Worm (Caenorhabditis elegans) whole organism, young adult: ENCODE results near the gene C14A4.12.

Source experiments
- B0019.2 ChIP-seq: fragments of 200-800 bp; sonication (Bioruptor generic); conservative IDR thresholded peaks from 2 replicates; pipeline ENCODE4 v1.3.6; 2022; ENCODE audit warnings: missing genetic modification reagents, missing genetic modification characterization, missing compliant biosample characterization
- B0035.1 ChIP-seq: sonication (generic microtip); optimal IDR thresholded peaks from 2 replicates; lab custom pipeline; 2016; ENCODE audit warnings: missing genetic modification characterization, mild to moderate bottlenecking, missing compliant biosample characterization, missing genotype, missing genetic modification reagents
- C06A6.2 ChIP-seq: fragments of 200-800 bp; sonication (Bioruptor generic); conservative IDR thresholded peaks from 2 replicates; pipeline ENCODE4 v1.3.6; 2022; ENCODE audit warnings: missing genetic modification characterization, missing compliant biosample characterization
- F23B12.7 ChIP-seq: sonication (generic microtip); optimal IDR thresholded peaks from 2 replicates; lab custom pipeline; 2017; ENCODE audit warnings: missing genetic modification characterization, mild to moderate bottlenecking, missing compliant biosample characterization, antibody characterized with exemption, moderate library complexity; ENCODE audit not compliant: insufficient read depth
- F52B5.7 ChIP-seq: sonication (generic microtip); optimal IDR thresholded peaks from 2 replicates; lab custom pipeline; 2016; ENCODE audit warnings: mild to moderate bottlenecking, missing genetic modification characterization, missing compliant biosample characterization
- F57C9.4 ChIP-seq: sonication (generic microtip); optimal IDR thresholded peaks from 2 replicates; lab custom pipeline; 2017; ENCODE audit warnings: mild to moderate bottlenecking, missing genetic modification characterization, missing compliant biosample characterization
- K12H6.12 ChIP-seq: fragments of 200-800 bp; sonication (Bioruptor generic); optimal IDR thresholded peaks from 2 replicates; lab custom pipeline; 2018; ENCODE audit warnings: mild to moderate bottlenecking, missing genetic modification characterization, missing compliant biosample characterization
- T07F8.4 ChIP-seq: sonication (generic microtip); optimal IDR thresholded peaks from 2 replicates; lab custom pipeline; 2016; ENCODE audit warnings: mild to moderate bottlenecking, missing genetic modification characterization, moderate library complexity, missing compliant biosample characterization
- Y67H2A.10 ChIP-seq: fragments of 200-800 bp; sonication (Bioruptor generic); conservative IDR thresholded peaks from 2 replicates; pipeline ENCODE4 v1.3.6; 2022; ENCODE audit warnings: missing genetic modification reagents, missing genetic modification characterization, missing compliant biosample characterization
- Y79H2A.3 ChIP-seq: fragments of 200-800 bp; sonication (Bioruptor generic); conservative IDR thresholded peaks from 2 replicates; pipeline ENCODE4 v1.3.6; 2022; ENCODE audit warnings: missing genetic modification reagents, missing genetic modification characterization, missing compliant biosample characterization
- akir-1 ChIP-seq: fragments of 200-800 bp; sonication (Bioruptor generic); optimal IDR thresholded peaks from 2 replicates; lab custom pipeline; 2018; ENCODE audit warnings: mild to moderate bottlenecking, missing genetic modification characterization, moderate library complexity, missing compliant biosample characterization
- ama-1 ChIP-seq, 3 experiments: fragments of 150-350 bp in 1 of 3; sonication (generic microtip) in 2 of 3; optimal IDR thresholded peaks; 2 replicates each; lab custom pipeline; 2014 to 2018; ENCODE audit warnings: missing biosample characterization in 2 of 3, missing genetic modification characterization in 2 of 3, missing genetic modification reagents in 2 of 3
- aptf-2 ChIP-seq: fragments of 200-800 bp; sonication (Bioruptor generic); conservative IDR thresholded peaks from 2 replicates; pipeline ENCODE4 v1.3.6; 2022; ENCODE audit warnings: missing genetic modification reagents, missing genetic modification characterization, missing compliant biosample characterization
- atf-7 ChIP-seq: sonication (generic microtip); optimal IDR thresholded peaks from 2 replicates; lab custom pipeline; 2017; ENCODE audit warnings: mild to moderate bottlenecking, missing genetic modification characterization, missing compliant biosample characterization
- athp-1 ChIP-seq: sonication (generic microtip); optimal IDR thresholded peaks from 2 replicates; lab custom pipeline; 2017; ENCODE audit warnings: mild to moderate bottlenecking, missing genetic modification characterization, missing compliant biosample characterization
- attf-5 ChIP-seq: fragments of 200-800 bp; sonication (Bioruptor generic); optimal IDR thresholded peaks from 2 replicates; lab custom pipeline; 2018; ENCODE audit warnings: mild to moderate bottlenecking, missing genetic modification characterization, missing compliant biosample characterization
- ceh-100 ChIP-seq: fragments of 200-800 bp; sonication (Bioruptor generic); IDR thresholded peaks from 2 replicates; pipeline ENCODE4 v1.3.6; 2022; ENCODE audit warnings: missing genetic modification reagents, missing genetic modification characterization, missing compliant biosample characterization
- ets-4 ChIP-seq: fragments of 200-800 bp; sonication (Bioruptor generic); optimal IDR thresholded peaks from 2 replicates; lab custom pipeline; 2018; ENCODE audit warnings: mild to moderate bottlenecking, missing genetic modification characterization, missing compliant biosample characterization
- fkh-3 ChIP-seq: sonication (generic microtip); optimal IDR thresholded peaks from 2 replicates; lab custom pipeline; 2016; ENCODE audit warnings: mild to moderate bottlenecking, missing genetic modification characterization, missing compliant biosample characterization
- him-1 ChIP-seq: sonication (generic microtip); optimal IDR thresholded peaks from 2 replicates; lab custom pipeline; 2016; ENCODE audit warnings: missing genotype, missing genetic modification reagents, missing genetic modification characterization, missing compliant biosample characterization
- hmg-20 ChIP-seq: fragments of 200-800 bp; sonication (Bioruptor generic); IDR thresholded peaks from 2 replicates; pipeline ENCODE4 v1.3.6; 2022; ENCODE audit warnings: missing genetic modification reagents, missing genetic modification characterization, missing compliant biosample characterization
- lag-1 ChIP-seq: fragments of 200-800 bp; sonication (Bioruptor generic); IDR thresholded peaks from 2 replicates; pipeline ENCODE4 v1.3.6; 2022; ENCODE audit warnings: missing genetic modification reagents, missing genetic modification characterization, missing compliant biosample characterization
- lin-26 ChIP-seq: fragments of 200-800 bp; sonication (Bioruptor generic); IDR thresholded peaks from 2 replicates; pipeline ENCODE4 v1.3.6; 2022; ENCODE audit warnings: missing genetic modification reagents, missing genetic modification characterization, missing compliant biosample characterization
- lin-54 ChIP-seq: fragments of 200-800 bp; sonication (Bioruptor generic); optimal IDR thresholded peaks from 2 replicates; lab custom pipeline; 2018; ENCODE audit warnings: mild to moderate bottlenecking, missing genetic modification characterization, missing compliant biosample characterization
- madf-10 ChIP-seq: sonication (generic microtip); optimal IDR thresholded peaks from 2 replicates; lab custom pipeline; 2016; ENCODE audit warnings: mild to moderate bottlenecking, missing genetic modification characterization, missing compliant biosample characterization
- madf-3 ChIP-seq: fragments of 200-800 bp; sonication (Bioruptor generic); IDR thresholded peaks from 2 replicates; pipeline ENCODE4 v1.3.6; 2022; ENCODE audit warnings: missing genetic modification reagents, missing genetic modification characterization, missing compliant biosample characterization
- madf-8 ChIP-seq: fragments of 200-800 bp; sonication (Bioruptor generic); conservative IDR thresholded peaks from 2 replicates; pipeline ENCODE4 v1.3.6; 2022; ENCODE audit warnings: missing genetic modification reagents, missing genetic modification characterization, missing compliant biosample characterization
- mcd-1 ChIP-seq: fragments of 200-800 bp; sonication (Bioruptor generic); IDR thresholded peaks from 2 replicates; pipeline ENCODE4 v1.3.6; 2022; ENCODE audit warnings: missing genetic modification reagents, missing genetic modification characterization, missing compliant biosample characterization
- mes-4 ChIP-seq: sonication (generic microtip); optimal IDR thresholded peaks from 2 replicates; lab custom pipeline; 2016; ENCODE audit warnings: missing genotype, missing genetic modification characterization, missing compliant biosample characterization
- nfyb-1 ChIP-seq: fragments of 200-800 bp; sonication (Bioruptor generic); IDR thresholded peaks from 2 replicates; pipeline ENCODE4 v1.3.6; 2022; ENCODE audit warnings: missing genetic modification reagents, missing genetic modification characterization, missing compliant biosample characterization
- nhr-27 ChIP-seq: fragments of 200-800 bp; sonication (Bioruptor generic); optimal IDR thresholded peaks from 2 replicates; lab custom pipeline; 2018; ENCODE audit warnings: mild to moderate bottlenecking, missing genetic modification characterization, moderate library complexity, missing compliant biosample characterization
- nhr-80 ChIP-seq: sonication (generic microtip); optimal IDR thresholded peaks from 2 replicates; lab custom pipeline; 2016; ENCODE audit warnings: missing genetic modification characterization, missing compliant biosample characterization
- pha-4 ChIP-seq: fragments of 150-350 bp; sonication (generic microtip); optimal IDR thresholded peaks from 2 replicates; lab custom pipeline; 2014; ENCODE audit warnings: missing biosample characterization, missing genetic modification reagents, missing genetic modification characterization
- snpc-3.4 ChIP-seq: sonication (generic microtip); optimal IDR thresholded peaks from 2 replicates; lab custom pipeline; 2017; ENCODE audit warnings: missing genetic modification characterization, mild to moderate bottlenecking, missing compliant biosample characterization, antibody characterized with exemption, moderate library complexity, missing genotype, missing genetic modification reagents
- snpc-4 ChIP-seq, 5 experiments: fragments of 150-350 bp in 1 of 5; sonication (generic microtip) in 4 of 5; optimal IDR thresholded peaks; 2 replicates each; lab custom pipeline; 2014 to 2018; ENCODE audit warnings: missing genetic modification characterization in 5 of 5, missing biosample characterization in 3 of 5, antibody characterized with exemption in 2 of 5, mild to moderate bottlenecking in 2 of 5, missing compliant biosample characterization in 2 of 5, missing genotype in 2 of 5, moderate library complexity in 2 of 5, missing genetic modification reagents in 1 of 5
- unc-130 ChIP-seq: sonication (generic microtip); optimal IDR thresholded peaks from 2 replicates; lab custom pipeline; 2016; ENCODE audit warnings: missing genetic modification reagents, missing genetic modification characterization, missing compliant biosample characterization
- zim-3 ChIP-seq: sonication (generic microtip); optimal IDR thresholded peaks from 2 replicates; lab custom pipeline; 2017; ENCODE audit warnings: mild to moderate bottlenecking, missing genetic modification characterization, moderate library complexity, missing compliant biosample characterization
- ztf-18 ChIP-seq: sonication (generic microtip); optimal IDR thresholded peaks from 2 replicates; lab custom pipeline; 2016; ENCODE audit warnings: missing genotype, mild to moderate bottlenecking, missing genetic modification characterization, missing compliant biosample characterization
- ztf-22 ChIP-seq: fragments of 200-800 bp; sonication (Bioruptor generic); optimal IDR thresholded peaks from 2 replicates; lab custom pipeline; 2018; ENCODE audit warnings: mild to moderate bottlenecking, missing genetic modification characterization, moderate library complexity, missing compliant biosample characterization
- ztf-6 ChIP-seq: fragments of 200-800 bp; sonication (Bioruptor generic); IDR thresholded peaks from 2 replicates; pipeline ENCODE4 v1.3.6; 2022; ENCODE audit warnings: missing genetic modification reagents, missing genetic modification characterization, missing compliant biosample characterization

Gene C14A4.12

ce11 chrII:10596462-10596861 lies 16.4 kb upstream of the C14A4.12 start, which contains the start of gene C14A4.7:
TSS of gene C14A4.7 (minus strand) at chrII:10596562.
- TF ChIP-seq Y67H2A.10 (GFP tag; lab: Robert Waterston, UW), result no peak
- TF ChIP-seq lin-26 (GFP tag; lab: Robert Waterston, UW), result no peak
- no peak for TF ChIP-seq attf-5 (GFP tag; lab: Kevin White, UChicago)
- TF ChIP-seq zim-3 (tag; lab: Kevin White, UChicago), result no peak
- peak; percentile 23 for TF ChIP-seq nhr-80 (tag; lab: Kevin White, UChicago)
- no peak for TF ChIP-seq athp-1 (tag; lab: Kevin White, UChicago)
- no peak for TF ChIP-seq F57C9.4 (tag; lab: Kevin White, UChicago)
- TF ChIP-seq, all 124 proteins: peak for 1

- no peak for TF ChIP-seq snpc-3.4 (tag; lab: Kevin White, UChicago)
- no peak for TF ChIP-seq nfyb-1 (GFP tag; lab: Robert Waterston, UW)
- TF ChIP-seq ama-1 (optimal IDR thresholded peaks at IDR 0.05; lab: Kevin White, UChicago), result no peak
- TF ChIP-seq ama-1 (GFP tag; optimal IDR thresholded peaks at IDR 0.05; lab: Kevin White, UChicago), result no peak
- no peak for TF ChIP-seq aptf-2 (GFP tag; lab: Robert Waterston, UW)
- no peak for TF ChIP-seq nhr-80 (tag; lab: Kevin White, UChicago)
- no peak for TF ChIP-seq Y79H2A.3 (GFP tag; lab: Robert Waterston, UW)
- no peak for TF ChIP-seq B0019.2 (GFP tag; lab: Robert Waterston, UW)
- no peak for TF ChIP-seq akir-1 (GFP tag; lab: Kevin White, UChicago)
- TF ChIP-seq ztf-18 (tag; lab: Kevin White, UChicago), result no peak
- no peak for TF ChIP-seq madf-10 (tag; lab: Kevin White, UChicago)
- no peak for TF ChIP-seq ztf-22 (GFP tag; lab: Kevin White, UChicago)
Observed at ce11 chrII:10598039-10598438, 14.8 kb upstream of the C14A4.12 start, which contains the start of gene C14A4.8. TSS of gene C14A4.8 (minus strand) at chrII:10598139.

ce11 chrII:10598970-10599369 lies 13.9 kb upstream of the C14A4.12 start, which contains the start of gene C14A4.9:
TSS of gene C14A4.9 (plus strand) at chrII:10599337.
- no peak for TF ChIP-seq C06A6.2 (GFP tag; lab: Robert Waterston, UW)
- TF ChIP-seq F23B12.7 (tag; lab: Kevin White, UChicago), result no peak
- no peak for TF ChIP-seq F52B5.7 (tag; lab: Kevin White, UChicago)
- TF ChIP-seq snpc-4 (GFP tag; optimal IDR thresholded peaks at IDR 0.05; lab: Kevin White, UChicago), result no peak
- no peak for TF ChIP-seq snpc-4 (tag; optimal IDR thresholded peaks at IDR 0.05; lab: Kevin White, UChicago)
- TF ChIP-seq madf-8 (GFP tag; lab: Robert Waterston, UW), result no peak
- no peak for TF ChIP-seq ceh-100 (GFP tag; lab: Robert Waterston, UW)
- TF ChIP-seq fkh-3 (tag; lab: Kevin White, UChicago), result no peak
- no peak for TF ChIP-seq F57C9.4 (tag; lab: Kevin White, UChicago)
- TF ChIP-seq nhr-27 (tag; lab: Kevin White, UChicago), result no peak

ce11 chrII:10602184-10602583 lies 10.7 kb upstream of the C14A4.12 start, which contains the start of gene srv-2:
TSS of gene srv-2 (minus strand) at chrII:10602284.
- TF ChIP-seq B0035.1 (no peak), T07F8.4 (no peak)

ce11 chrII:10603560-10603959 lies 9.3 kb upstream of the C14A4.12 start:
- TF ChIP-seq lag-1 (GFP tag; lab: Robert Waterston, UW) (no peak), pha-4 (no peak), mcd-1 (no peak), unc-130 (GFP tag; lab: Kevin White, UChicago) (no peak), zim-3 (tag; lab: Kevin White, UChicago) (no peak), snpc-3.4 (tag; lab: Kevin White, UChicago) (no peak), attf-5 (GFP tag; lab: Kevin White, UChicago) (no peak), K12H6.12 (tag; lab: Kevin White, UChicago) (no peak), him-1 (tag; lab: Kevin White, UChicago) (no peak), lin-54 (GFP tag; lab: Kevin White, UChicago) (no peak), madf-3 (GFP tag; lab: Robert Waterston, UW) (no peak), hmg-20 (GFP tag; lab: Robert Waterston, UW) (no peak), atf-7 (no peak), ets-4 (GFP tag; lab: Kevin White, UChicago) (no peak), ztf-6 (GFP tag; lab: Robert Waterston, UW) (no peak), F52B5.7 (tag; lab: Kevin White, UChicago) (no peak), mes-4 (tag; lab: Kevin White, UChicago) (no peak)
